Worm (Caenorhabditis elegans): Measurements from ENCODE around the gene ZC412.10.
"Not testable (repeated sequence)": the region's sequence is repeated elsewhere in the genome, so short reads cannot be mapped to it uniquely, and the experiment has no call there.

ZC412.10 gene

ce11 chrV:14876724-14877123, at the start of gene ZC412.10:
Gene ZC412.10, minus strand, starts transcription at chrV:14876824.
- TF ChIP-seq sptf-1 (tag; optimal IDR thresholded peaks at IDR 0.05); ces-1 (GFP tag; optimal IDR thresholded peaks at IDR 0.05); zip-8 (tag; optimal IDR thresholded peaks at IDR 0.05): not testable (repeated sequence)

DNA sequence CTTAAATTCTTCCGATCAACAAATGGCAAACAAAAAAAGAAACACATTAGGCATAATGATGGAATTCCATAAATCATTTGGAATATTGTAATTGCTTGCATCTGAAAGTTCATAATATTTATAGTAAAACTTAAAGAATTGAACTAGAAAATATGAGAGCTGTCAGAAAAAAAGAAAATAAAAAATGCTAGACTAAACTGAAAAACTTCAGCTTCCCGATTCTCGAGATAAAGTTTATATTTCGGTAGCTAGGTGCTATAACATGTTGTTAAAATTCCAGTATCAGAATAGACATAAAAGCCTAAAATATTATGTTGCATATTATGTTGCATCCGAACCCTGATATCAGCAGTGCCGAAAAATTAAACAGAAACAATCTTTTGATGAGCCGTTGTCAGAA, 47.5 kb upstream of the ZC412.10 start, which contains the start of gene srg-54:
Gene srg-54 (minus strand): TSS at position 101 of the 400 bp plus-strand sequence.
- TF ChIP-seq cnd-1 (tag; optimal IDR thresholded peaks at IDR 0.05) = no peak

DNA sequence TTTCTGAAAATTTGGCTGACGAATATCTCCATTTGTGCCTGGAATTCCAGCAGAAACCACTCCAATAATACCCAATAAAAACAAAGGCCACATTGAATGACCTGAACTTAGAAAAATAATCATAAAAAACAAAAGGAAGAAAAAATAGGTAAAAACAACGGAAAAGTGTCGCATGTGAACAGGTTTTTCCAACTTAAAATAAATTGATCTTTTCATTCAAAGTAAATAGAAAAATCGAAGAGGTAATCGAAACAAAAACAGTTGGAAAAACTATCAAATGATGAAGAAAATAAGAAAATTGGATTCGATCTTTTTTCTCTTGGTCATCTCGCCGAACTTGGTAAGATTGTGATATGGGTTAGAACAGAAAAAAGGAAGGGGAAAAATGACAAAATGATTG, 44.9 kb upstream of the ZC412.10 start, which contains the start of gene zmp-4:
Gene zmp-4 (minus strand): TSS at position 101 of the 400 bp plus-strand sequence.
- TF ChIP-seq sptf-1 (tag; optimal IDR thresholded peaks at IDR 0.05) (no peak), flh-1 (GFP tag; optimal IDR thresholded peaks at IDR 0.05) (no peak), unc-62 (GFP tag; optimal IDR thresholded peaks at IDR 0.05) (no peak), snpc-4 (tag; optimal IDR thresholded peaks at IDR 0.05) (no peak)

- TF ChIP-seq ces-1 (GFP tag; optimal IDR thresholded peaks at IDR 0.05) (no peak), nhr-12 (tag; optimal IDR thresholded peaks at IDR 0.05) (no peak), hlh-1 (tag; optimal IDR thresholded peaks at IDR 0.05) (no peak), nhr-76 (tag; optimal IDR thresholded peaks at IDR 0.05) (no peak), unc-39 (tag; optimal IDR thresholded peaks at IDR 0.05) (no peak), cnd-1 (tag; optimal IDR thresholded peaks at IDR 0.05) (no peak), drap-1 (GFP tag; optimal IDR thresholded peaks at IDR 0.05) (no peak), lin-13 (tag; optimal IDR thresholded peaks at IDR 0.05) (no peak), nhr-28 (tag; optimal IDR thresholded peaks at IDR 0.05) (no peak), unc-62 (GFP tag; optimal IDR thresholded peaks at IDR 0.05) (no peak), elt-1 (tag; optimal IDR thresholded peaks at IDR 0.05; ENCODE audit: borderline replicate concordance, insufficient read depth) (no peak)
Observed at ce11 chrV:14915599-14915998, 39.0 kb upstream of the ZC412.10 start, which contains the start of gene H12D21.11. Gene H12D21.11, plus strand, starts transcription at chrV:14915899.

DNA sequence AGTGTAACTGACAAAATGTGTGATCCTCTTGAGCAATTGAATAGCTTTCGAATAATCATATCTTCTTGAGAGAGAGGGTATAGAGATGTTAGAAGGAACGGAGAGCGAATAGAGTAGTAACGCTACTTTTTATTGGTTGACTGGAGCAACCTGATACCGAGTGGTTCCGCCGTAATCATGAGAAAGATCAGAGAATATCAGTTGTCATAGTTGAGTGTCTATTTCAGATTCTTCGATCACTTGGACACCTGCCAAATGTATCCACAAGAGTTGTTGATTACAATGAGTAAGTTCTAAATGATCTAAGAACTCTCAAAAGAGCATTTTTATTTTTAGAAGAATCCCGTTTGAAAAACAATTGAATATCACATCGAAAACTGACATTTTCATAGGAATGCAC, 34.1 kb upstream of the ZC412.10 start:
- TF ChIP-seq sem-2 (GFP tag; optimal IDR thresholded peaks at IDR 0.05) = no peak

DNA sequence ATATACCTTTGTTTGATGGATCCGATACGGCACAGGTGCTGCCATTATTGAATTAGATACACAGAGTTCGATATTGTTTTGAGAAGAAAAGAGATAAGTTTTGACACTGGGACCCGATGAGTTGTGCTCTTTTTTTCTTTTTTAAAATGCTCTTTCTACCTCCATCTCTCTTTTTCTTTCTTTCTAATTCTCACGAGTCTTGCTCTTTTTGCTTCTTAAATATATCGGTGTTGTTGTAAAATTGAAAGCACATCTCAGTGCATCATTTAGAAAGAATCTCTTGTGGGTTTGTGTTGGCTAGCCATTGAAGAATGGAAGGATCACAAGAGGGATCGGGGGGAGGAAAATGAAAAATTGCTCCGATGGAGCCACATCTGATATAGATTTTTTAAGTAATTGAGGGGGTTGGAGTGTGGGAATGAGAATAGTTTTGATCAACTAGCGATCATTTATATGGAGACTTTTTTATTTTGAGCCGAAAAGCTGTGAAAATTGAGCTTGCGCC, 32.8 kb upstream of the ZC412.10 start, which contains the start of gene H12D21.9:
Gene H12D21.9 (minus strand): TSS at position 148 of the 505 bp plus-strand sequence.
- peak; percentile 54 for TF ChIP-seq unc-120 (tag; optimal IDR thresholded peaks at IDR 0.05; ENCODE audit: poor library complexity, severe bottlenecking)
- no peak for TF ChIP-seq nhr-237 (tag; optimal IDR thresholded peaks at IDR 0.05)

ce11 chrV:14907445-14907844, 30.8 kb upstream of the ZC412.10 start:
- no peak for TF ChIP-seq unc-39 (tag; optimal IDR thresholded peaks at IDR 0.05)

ce11 chrV:14900905-14901304, 24.3 kb upstream of the ZC412.10 start:
- no peak for TF ChIP-seq bed-3 (GFP tag; optimal IDR thresholded peaks at IDR 0.05)
- TF ChIP-seq sptf-1 (tag; optimal IDR thresholded peaks at IDR 0.05) = no peak
- no peak for TF ChIP-seq ceh-43 (GFP tag; optimal IDR thresholded peaks at IDR 0.05)
- TF ChIP-seq unc-120 (tag; optimal IDR thresholded peaks at IDR 0.05; ENCODE audit: poor library complexity, severe bottlenecking) = no peak
- no peak for TF ChIP-seq nhr-237 (tag; optimal IDR thresholded peaks at IDR 0.05)
- TF ChIP-seq hlh-1 (tag; optimal IDR thresholded peaks at IDR 0.05) = no peak
- TF ChIP-seq nhr-28 (tag; optimal IDR thresholded peaks at IDR 0.05) = no peak
- TF ChIP-seq tbx-8 (GFP tag; optimal IDR thresholded peaks at IDR 0.05) = no peak
- TF ChIP-seq nhr-76 (tag; optimal IDR thresholded peaks at IDR 0.05) = no peak
- no peak for TF ChIP-seq nhr-12 (tag; optimal IDR thresholded peaks at IDR 0.05)
- no peak for TF ChIP-seq sem-2 (GFP tag; optimal IDR thresholded peaks at IDR 0.05)
- TF ChIP-seq elt-1 (tag; optimal IDR thresholded peaks at IDR 0.05; ENCODE audit: borderline replicate concordance, insufficient read depth) = no peak

ce11 chrV:14899545-14899944, 22.9 kb upstream of the ZC412.10 start, which contains the start of gene H12D21.10:
Gene H12D21.10, plus strand, starts transcription at chrV:14899804.
- TF ChIP-seq elt-1 (tag; optimal IDR thresholded peaks at IDR 0.05; ENCODE audit: borderline replicate concordance, insufficient read depth) (peak; percentile 22), ceh-83 (GFP tag; optimal IDR thresholded peaks at IDR 0.05) (no peak)

Data from whole organism, mixed stage, embryonic.